Worm (Caenorhabditis elegans): Measurements from ENCODE around the gene T24D8.6.

Gene T24D8.6

DNA sequence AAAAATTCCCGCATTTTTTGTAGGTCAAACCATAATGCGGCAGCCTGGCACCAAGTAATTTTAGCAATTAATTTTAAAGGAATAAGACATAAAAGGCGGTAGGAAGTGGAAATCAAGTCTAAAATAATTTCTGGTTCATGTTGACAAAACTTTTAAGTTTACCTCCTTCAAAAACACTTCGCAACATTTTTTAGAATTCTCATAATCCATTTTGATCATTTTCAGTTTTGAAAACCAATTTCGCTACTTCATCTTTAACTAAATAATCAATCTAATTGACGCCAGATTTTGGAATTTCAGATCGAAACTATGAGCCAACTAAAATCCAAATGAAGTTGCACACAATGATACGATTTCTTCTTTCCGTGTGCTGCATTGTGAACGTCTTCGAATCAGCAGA lies 6.0 kb downstream of the T24D8.6 start, which contains the start of gene lgc-40:
lgc-40 (plus strand) TSS at position 301 of the 400 bp plus-strand sequence.
- TF ChIP-seq tab-1 (GFP tag; IDR thresholded peaks at IDR 0.05), result no peak
- TF ChIP-seq med-1 (GFP tag; optimal IDR thresholded peaks at IDR 0.05; ENCODE audit: insufficient read depth), result no peak
- no peak for TF ChIP-seq T22C8.4 (GFP tag; IDR thresholded peaks at IDR 0.05)
- no peak for TF ChIP-seq ztf-29 (GFP tag; IDR thresholded peaks at IDR 0.05)
- no peak for TF ChIP-seq flt-1 (GFP tag; IDR thresholded peaks at IDR 0.05)
- TF ChIP-seq cog-1 (tag; optimal IDR thresholded peaks at IDR 0.05), result no peak
- no peak for TF ChIP-seq klf-2 (GFP tag; conservative IDR thresholded peaks at IDR 0.05)
- TF ChIP-seq ztf-23 (GFP tag; IDR thresholded peaks at IDR 0.05), result no peak
- no peak for TF ChIP-seq ref-1 (GFP tag; conservative IDR thresholded peaks at IDR 0.05)

DNA sequence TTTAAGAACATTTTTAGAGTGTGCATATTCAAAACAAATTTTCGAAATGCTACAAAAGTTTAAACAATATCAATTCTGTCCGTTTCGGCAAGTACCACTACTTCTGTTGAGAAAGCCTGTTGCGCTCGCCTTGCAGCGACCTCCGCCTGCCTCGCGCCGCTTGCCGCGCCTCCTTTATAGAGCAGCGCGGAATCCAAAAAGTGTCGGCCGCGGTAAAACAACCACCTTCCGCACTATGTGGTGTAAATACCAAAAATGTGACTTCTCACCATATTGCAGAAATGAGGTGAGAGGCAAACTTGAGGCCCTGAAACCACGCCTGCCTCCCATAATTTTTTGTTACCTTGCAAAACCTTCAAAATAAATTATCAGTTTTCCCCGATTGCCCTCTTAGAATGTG lies 12.9 kb downstream of the T24D8.6 start:
- TF ChIP-seq flt-1 (GFP tag; IDR thresholded peaks at IDR 0.05) (no peak), med-1 (GFP tag; optimal IDR thresholded peaks at IDR 0.05; ENCODE audit: insufficient read depth) (no peak), ztf-23 (GFP tag; IDR thresholded peaks at IDR 0.05) (no peak), ztf-29 (GFP tag; IDR thresholded peaks at IDR 0.05) (no peak), T22C8.4 (GFP tag; IDR thresholded peaks at IDR 0.05) (no peak), klf-2 (GFP tag; conservative IDR thresholded peaks at IDR 0.05) (no peak), ref-1 (GFP tag; conservative IDR thresholded peaks at IDR 0.05) (no peak), cog-1 (tag; optimal IDR thresholded peaks at IDR 0.05) (no peak), tab-1 (GFP tag; IDR thresholded peaks at IDR 0.05) (no peak)

DNA sequence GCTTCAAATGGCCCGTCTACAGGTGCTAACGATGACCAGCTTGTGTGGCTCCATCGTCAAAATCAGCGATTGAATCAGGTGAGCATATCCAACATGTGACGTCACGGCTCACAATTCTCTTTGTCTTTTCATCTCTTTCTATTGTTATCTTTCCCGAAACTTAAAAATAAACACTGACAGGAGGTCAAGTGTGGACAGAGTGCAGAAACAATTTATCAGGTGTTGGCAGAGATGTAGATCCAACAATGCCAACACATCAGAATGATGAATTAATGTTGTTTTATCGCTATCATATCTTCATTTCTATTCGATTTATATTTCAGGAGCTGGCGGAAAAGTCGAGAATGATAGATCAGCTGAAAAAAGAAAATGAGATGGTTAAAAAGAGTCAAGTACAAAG lies 17.8 kb downstream of the T24D8.6 start:
- TF ChIP-seq med-1 (GFP tag; optimal IDR thresholded peaks at IDR 0.05; ENCODE audit: insufficient read depth) (no peak), cog-1 (tag; optimal IDR thresholded peaks at IDR 0.05) (no peak), ztf-29 (GFP tag; IDR thresholded peaks at IDR 0.05) (no peak), ztf-23 (GFP tag; IDR thresholded peaks at IDR 0.05) (no peak), flt-1 (GFP tag; IDR thresholded peaks at IDR 0.05) (no peak), T22C8.4 (GFP tag; IDR thresholded peaks at IDR 0.05) (no peak), tab-1 (GFP tag; IDR thresholded peaks at IDR 0.05) (no peak), klf-2 (GFP tag; conservative IDR thresholded peaks at IDR 0.05) (no peak), ref-1 (GFP tag; conservative IDR thresholded peaks at IDR 0.05) (no peak)

DNA sequence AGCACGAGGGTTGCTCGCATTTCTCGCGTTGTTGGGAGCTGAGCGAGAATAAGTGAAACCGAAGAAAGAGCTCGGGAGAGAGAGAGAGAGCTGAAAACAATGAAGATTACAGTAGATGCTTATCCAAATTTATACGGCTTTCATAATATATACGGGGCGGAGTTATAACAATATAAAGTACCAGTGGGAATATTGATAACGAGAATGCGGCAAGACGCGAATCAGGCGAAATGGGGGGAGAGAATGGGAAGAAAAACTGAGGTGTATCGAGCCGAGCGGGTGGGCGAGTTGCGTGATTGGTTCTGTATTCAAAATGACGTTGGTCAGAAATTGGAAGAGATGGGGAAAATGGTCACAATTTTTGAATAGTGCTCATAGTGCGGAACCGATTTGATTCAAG lies 21.1 kb downstream of the T24D8.6 start, which contains the start of gene nlp-2:
nlp-2 (minus strand) TSS at position 101 of the 400 bp plus-strand sequence.
- TF ChIP-seq klf-2 (GFP tag; conservative IDR thresholded peaks at IDR 0.05) (no peak), med-1 (GFP tag; optimal IDR thresholded peaks at IDR 0.05; ENCODE audit: insufficient read depth) (no peak)

DNA sequence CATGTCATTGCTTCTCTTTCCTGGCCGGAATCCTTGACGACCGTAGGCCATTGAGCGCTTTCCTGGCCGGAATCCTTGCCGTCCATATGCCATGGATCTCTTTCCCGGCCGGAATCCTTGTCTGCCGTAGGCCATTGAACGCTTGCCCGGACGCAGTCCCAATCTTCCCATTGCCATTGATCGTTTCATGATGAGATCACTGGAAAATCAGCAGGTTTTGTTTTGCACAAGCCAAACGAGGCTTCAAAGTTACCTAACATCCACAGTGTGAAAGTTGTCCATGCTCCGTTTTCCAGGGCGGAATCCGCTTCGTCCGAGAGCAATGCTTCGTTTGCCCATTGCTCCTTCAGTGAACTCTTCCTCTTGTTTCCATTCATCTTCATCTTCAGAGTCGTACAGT lies 21.7 kb downstream of the T24D8.6 start:
- TF ChIP-seq cog-1 (tag; optimal IDR thresholded peaks at IDR 0.05) (no peak), T22C8.4 (GFP tag; IDR thresholded peaks at IDR 0.05) (no peak), med-1 (GFP tag; optimal IDR thresholded peaks at IDR 0.05; ENCODE audit: insufficient read depth) (no peak), flt-1 (GFP tag; IDR thresholded peaks at IDR 0.05) (no peak), tab-1 (GFP tag; IDR thresholded peaks at IDR 0.05) (no peak), ztf-23 (GFP tag; IDR thresholded peaks at IDR 0.05) (no peak), ztf-29 (GFP tag; IDR thresholded peaks at IDR 0.05) (no peak), ref-1 (GFP tag; conservative IDR thresholded peaks at IDR 0.05) (no peak), klf-2 (GFP tag; conservative IDR thresholded peaks at IDR 0.05) (no peak)

DNA sequence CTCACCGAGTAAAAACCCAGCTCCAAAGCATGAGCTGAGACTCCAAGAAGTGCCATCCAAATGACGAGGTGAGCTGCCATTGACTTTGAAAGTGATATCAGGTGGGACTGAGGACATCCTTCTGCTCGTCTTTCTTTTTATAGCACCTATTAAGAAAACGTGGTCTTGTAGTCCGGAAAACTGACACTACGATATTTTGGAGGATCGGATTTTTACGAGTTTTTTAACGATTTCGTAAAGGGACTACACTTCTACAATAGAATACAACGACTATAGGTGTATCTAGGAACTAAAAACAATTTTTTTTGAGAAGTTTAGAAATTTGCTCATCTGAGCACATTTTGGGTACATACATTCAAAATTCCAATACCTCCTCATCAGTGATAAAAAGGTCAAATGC lies 22.9 kb downstream of the T24D8.6 start, which contains the start of gene nlp-23:
nlp-23 (minus strand) TSS at position 101 of the 400 bp plus-strand sequence.
- TF ChIP-seq ztf-23 (GFP tag; IDR thresholded peaks at IDR 0.05) (no peak), flt-1 (GFP tag; IDR thresholded peaks at IDR 0.05) (no peak), cog-1 (tag; optimal IDR thresholded peaks at IDR 0.05) (no peak), klf-2 (GFP tag; conservative IDR thresholded peaks at IDR 0.05) (no peak), tab-1 (GFP tag; IDR thresholded peaks at IDR 0.05) (no peak), ztf-29 (GFP tag; IDR thresholded peaks at IDR 0.05) (no peak), ref-1 (GFP tag; conservative IDR thresholded peaks at IDR 0.05) (no peak), T22C8.4 (GFP tag; IDR thresholded peaks at IDR 0.05) (no peak), med-1 (GFP tag; optimal IDR thresholded peaks at IDR 0.05; ENCODE audit: insufficient read depth) (no peak)

DNA sequence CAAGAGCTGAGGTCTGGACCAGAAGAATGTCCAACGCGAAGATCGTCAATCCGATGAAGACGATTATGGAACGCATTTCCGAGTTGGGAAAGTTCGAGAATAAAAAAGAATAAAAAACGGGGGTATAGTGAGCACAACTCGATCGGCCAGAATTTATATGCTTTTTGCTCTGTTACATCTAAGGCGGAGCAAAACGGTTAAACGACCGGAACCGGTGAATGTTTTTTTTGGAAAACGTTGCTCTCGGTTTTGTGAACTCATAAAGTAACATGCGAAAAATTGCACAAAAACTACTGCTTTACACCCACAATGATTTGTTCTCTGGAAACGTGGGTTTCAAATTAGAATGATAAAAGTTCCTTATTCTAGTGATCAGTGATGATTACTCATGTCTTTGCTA lies 23.8 kb downstream of the T24D8.6 start, which contains the start of gene nlp-22:
nlp-22 (minus strand) TSS at position 101 of the 400 bp plus-strand sequence.
- no peak for TF ChIP-seq tab-1 (GFP tag; IDR thresholded peaks at IDR 0.05)
- no peak for TF ChIP-seq ztf-23 (GFP tag; IDR thresholded peaks at IDR 0.05)
- TF ChIP-seq ref-1 (GFP tag; conservative IDR thresholded peaks at IDR 0.05), result no peak
- TF ChIP-seq klf-2 (GFP tag; conservative IDR thresholded peaks at IDR 0.05), result no peak
- TF ChIP-seq flt-1 (GFP tag; IDR thresholded peaks at IDR 0.05), result no peak
- no peak for TF ChIP-seq T22C8.4 (GFP tag; IDR thresholded peaks at IDR 0.05)

DNA sequence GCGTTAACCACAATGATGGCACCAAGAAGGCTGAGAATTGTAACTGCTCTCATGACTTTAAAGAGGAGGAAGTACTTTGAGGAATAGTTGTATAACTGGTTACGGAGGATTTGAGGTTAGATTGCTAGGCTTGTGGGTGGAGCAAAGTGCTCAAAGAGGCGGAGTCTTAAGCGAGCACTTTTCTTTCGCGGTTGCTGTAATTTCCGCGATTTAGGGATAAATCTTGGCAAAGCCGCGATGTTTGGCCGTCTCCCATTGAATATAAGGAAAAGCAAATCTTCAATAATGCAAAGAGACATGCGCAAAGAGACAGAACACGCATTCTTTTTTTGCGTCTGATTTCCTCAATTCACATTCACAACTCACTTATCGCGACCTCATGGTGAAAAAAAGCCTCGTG lies 27.6 kb downstream of the T24D8.6 start, which contains the start of gene nlp-45:
nlp-45 (minus strand) TSS at position 101 of the 400 bp plus-strand sequence.
- TF ChIP-seq cog-1 (tag; optimal IDR thresholded peaks at IDR 0.05), result no peak
- TF ChIP-seq ztf-29 (GFP tag; IDR thresholded peaks at IDR 0.05), result no peak
- TF ChIP-seq klf-2 (GFP tag; conservative IDR thresholded peaks at IDR 0.05), result no peak
- no peak for TF ChIP-seq T22C8.4 (GFP tag; IDR thresholded peaks at IDR 0.05)
- TF ChIP-seq tab-1 (GFP tag; IDR thresholded peaks at IDR 0.05), result no peak
- no peak for TF ChIP-seq ztf-23 (GFP tag; IDR thresholded peaks at IDR 0.05)
- TF ChIP-seq med-1 (GFP tag; optimal IDR thresholded peaks at IDR 0.05; ENCODE audit: insufficient read depth), result no peak
- TF ChIP-seq flt-1 (GFP tag; IDR thresholded peaks at IDR 0.05), result no peak
- no peak for TF ChIP-seq ref-1 (GFP tag; conservative IDR thresholded peaks at IDR 0.05)

DNA sequence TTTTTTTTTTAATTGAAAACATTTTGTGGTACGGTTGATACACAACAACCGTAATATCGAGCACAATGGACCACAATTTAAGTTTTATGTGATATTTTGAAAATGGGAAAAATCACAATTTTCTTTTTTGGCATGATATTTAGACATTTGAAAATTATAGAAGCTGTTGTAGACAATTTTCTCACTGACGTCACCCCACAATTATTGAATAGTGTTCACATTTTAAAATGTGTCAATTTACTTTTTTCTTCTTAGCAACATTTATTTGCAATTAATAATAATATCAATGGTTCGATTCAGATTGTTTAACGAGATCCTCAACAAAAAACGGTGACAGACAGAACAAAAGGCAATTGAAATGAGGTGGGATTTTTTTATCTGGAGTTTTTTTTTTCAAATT lies 30.4 kb downstream of the T24D8.6 start, which contains the start of gene T01B6.1:
T01B6.1 (plus strand) TSS at position 301 of the 400 bp plus-strand sequence.
- TF ChIP-seq klf-2 (GFP tag; conservative IDR thresholded peaks at IDR 0.05) (no peak), cog-1 (tag; optimal IDR thresholded peaks at IDR 0.05) (no peak), ztf-29 (GFP tag; IDR thresholded peaks at IDR 0.05) (no peak), ztf-23 (GFP tag; IDR thresholded peaks at IDR 0.05) (no peak), T22C8.4 (GFP tag; IDR thresholded peaks at IDR 0.05) (no peak), ref-1 (GFP tag; conservative IDR thresholded peaks at IDR 0.05) (no peak), med-1 (GFP tag; optimal IDR thresholded peaks at IDR 0.05; ENCODE audit: insufficient read depth) (no peak), tab-1 (GFP tag; IDR thresholded peaks at IDR 0.05) (no peak), flt-1 (GFP tag; IDR thresholded peaks at IDR 0.05) (no peak)

DNA sequence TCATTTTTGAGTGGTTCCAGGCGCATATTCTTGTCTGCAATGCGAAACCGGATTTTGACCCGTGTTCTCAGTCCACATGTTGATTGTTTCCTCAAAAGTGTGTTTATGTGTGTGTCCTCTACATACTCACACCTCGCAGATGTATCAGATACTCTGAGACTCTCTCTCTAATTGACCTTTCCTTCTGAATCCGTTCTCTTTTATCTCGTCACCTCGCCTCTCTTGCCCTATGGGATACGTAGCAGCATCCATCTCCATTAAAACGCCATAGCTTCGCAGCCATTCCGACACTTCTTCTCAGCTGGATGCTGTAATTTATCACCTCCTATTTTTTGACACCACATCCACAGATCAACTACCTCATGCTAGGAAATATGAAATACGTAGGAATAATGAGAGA lies 35.3 kb downstream of the T24D8.6 start:
- TF ChIP-seq T22C8.4 (GFP tag; IDR thresholded peaks at IDR 0.05), result no peak
- 0 out of 2 replicates have a peak, but pooled peaks have one; percentile 24 for TF ChIP-seq klf-2 (GFP tag; conservative IDR thresholded peaks at IDR 0.05)
- TF ChIP-seq cog-1 (tag; optimal IDR thresholded peaks at IDR 0.05), result no peak
